Worm (Caenorhabditis elegans): ENCODE results near the gene puf-9.

Gene puf-9

ce11 chrX:5841060-5841642 is at the start of gene puf-9 (continued):
- TF ChIP-seq snpc-4 (GFP tag; optimal IDR thresholded peaks at IDR 0.05) (peak; percentile 37), snpc-4 (tag; optimal IDR thresholded peaks at IDR 0.05) (peak; percentile 79 to 87 (median 82)), him-1 (tag; optimal IDR thresholded peaks at IDR 0.05) (no peak), Y67H2A.10 (GFP tag; conservative IDR thresholded peaks at IDR 0.05) (peak; percentile 92), hrde-1 (tag; optimal IDR thresholded peaks at IDR 0.05; ENCODE audit: borderline replicate concordance) (no peak), rcor-1 (GFP tag; IDR thresholded peaks at IDR 0.05) (peak; percentile 83), snpc-1.1 (tag; optimal IDR thresholded peaks at IDR 0.05; ENCODE audit: insufficient read depth) (no peak), chd-7 (tag; optimal IDR thresholded peaks at IDR 0.05) (peak; percentile 98), K11D2.4 (GFP tag; IDR thresholded peaks at IDR 0.05) (peak; percentile 97), B0336.3 (GFP tag; IDR thresholded peaks at IDR 0.05) (peak; percentile 97), lin-35 (GFP tag; optimal IDR thresholded peaks at IDR 0.05) (peak in 1 of 3 experiments; percentile 94), B0035.1 (tag; optimal IDR thresholded peaks at IDR 0.05) (peak; percentile 82), somi-1 (GFP tag; optimal IDR thresholded peaks at IDR 0.05) (peak; percentile 99), snpc-1.3 (tag; optimal IDR thresholded peaks at IDR 0.05; ENCODE audit: insufficient read depth) (no peak), lir-1 (GFP tag; conservative IDR thresholded peaks at IDR 0.05) (peak; percentile 95), tbx-9 (tag; optimal IDR thresholded peaks at IDR 0.05; ENCODE audit: borderline replicate concordance) (no peak), madf-6 (GFP tag; IDR thresholded peaks at IDR 0.05) (peak; percentile 47), ztf-3 (GFP tag; optimal IDR thresholded peaks at IDR 0.05) (peak; percentile 89), D2030.7 (GFP tag; IDR thresholded peaks at IDR 0.05) (no peak), zim-3 (tag; optimal IDR thresholded peaks at IDR 0.05) (peak; percentile 58), let-526 (GFP tag; IDR thresholded peaks at IDR 0.05) (peak; percentile 90), tbp1 (GFP tag; optimal IDR thresholded peaks at IDR 0.05) (peak; percentile 76), Y53F4B.3 (GFP tag; IDR thresholded peaks at IDR 0.05) (0 out of 2 replicates have a peak, but pooled peaks have one; percentile 42), snpc-3.4 (tag; optimal IDR thresholded peaks at IDR 0.05) (no peak), egl-44 (GFP tag; IDR thresholded peaks at IDR 0.05) (peak; percentile 89), gei-17 (GFP tag; optimal IDR thresholded peaks at IDR 0.05) (peak; percentile 90), nfya-1 (tag; optimal IDR thresholded peaks at IDR 0.05; ENCODE audit: borderline replicate concordance, insufficient read depth) (no peak), sea-2 (GFP tag; IDR thresholded peaks at IDR 0.05) (peak; percentile 22; the same call in 1 of the 2 replicates), F37B4.10 (GFP tag; IDR thresholded peaks at IDR 0.05) (no peak), ztf-28 (GFP tag; IDR thresholded peaks at IDR 0.05) (no peak), ZK185.1 (tag; optimal IDR thresholded peaks at IDR 0.05; ENCODE audit: poor library complexity, severe bottlenecking) (peak; percentile 61), C17E4.6 (GFP tag; IDR thresholded peaks at IDR 0.05) (peak; percentile 87), madf-10 (tag; optimal IDR thresholded peaks at IDR 0.05) (peak; percentile 93), bed-2 (GFP tag; IDR thresholded peaks at IDR 0.05) (peak; percentile 70; the same call in 1 of the 2 replicates), F49E8.2 (tag; optimal IDR thresholded peaks at IDR 0.05; ENCODE audit: insufficient read depth) (no peak), athp-1 (tag; optimal IDR thresholded peaks at IDR 0.05) (peak; percentile 97), hsf-1 (GFP tag; IDR thresholded peaks at IDR 0.05) (no peak), hmg-1.2 (GFP tag; IDR thresholded peaks at IDR 0.05) (peak; percentile 92), F22D6.2 (tag; optimal IDR thresholded peaks at IDR 0.05) (peak; percentile 93), Y56A3A.18 (GFP tag; IDR thresholded peaks at IDR 0.05) (peak; percentile 85), F57A8.1 (GFP tag; optimal IDR thresholded peaks at IDR 0.05) (no peak), ceh-27 (GFP tag; optimal IDR thresholded peaks at IDR 0.05) (peak; percentile 99), F55B11.4 (tag; optimal IDR thresholded peaks at IDR 0.05; ENCODE audit: borderline replicate concordance, insufficient read depth) (no peak), B0261.1 (tag; optimal IDR thresholded peaks at IDR 0.05) (peak; percentile 37), unc-62 (GFP tag; optimal IDR thresholded peaks at IDR 0.05) (peak; percentile 95), sdz-38 (tag; optimal IDR thresholded peaks at IDR 0.05) (no peak)
